Fruit fly (Drosophila melanogaster): Measurements from ENCODE around the gene ntc.

The ntc gene

dm6 chr3L:3765782-3766520 is 40.3 kb downstream of the ntc start (continued):
- 0 out of 2 replicates have a peak, but pooled peaks have one; percentile 22 for TF ChIP-seq chm (GFP tag; IDR thresholded peaks at IDR 0.05)
- peak; percentile 83 for TF ChIP-seq CG10366 (GFP tag; IDR thresholded peaks at IDR 0.05)
- TF ChIP-seq CG2116 (GFP tag; optimal IDR thresholded peaks at IDR 0.05), result peak; percentile 9
- TF ChIP-seq CrebB (tag; optimal IDR thresholded peaks at IDR 0.05), result peak; percentile 8
- TF ChIP-seq CoRest (tag; optimal IDR thresholded peaks at IDR 0.05), result peak; percentile 86
- no peak for TF ChIP-seq CG14965 (GFP tag; optimal IDR thresholded peaks at IDR 0.05; ENCODE audit: borderline replicate concordance)
- peak; percentile 62 for TF ChIP-seq CG12155 (GFP tag; optimal IDR thresholded peaks at IDR 0.05)
- TF ChIP-seq cas (GFP tag; IDR thresholded peaks at IDR 0.05), result no peak
- peak; percentile 4 for TF ChIP-seq jing (GFP tag; optimal IDR thresholded peaks at IDR 0.05)
- no peak; the same call in 2 of the 3 replicates for TF ChIP-seq sr (GFP tag; IDR thresholded peaks at IDR 0.05)
- TF ChIP-seq Sry-δ (GFP tag; optimal IDR thresholded peaks at IDR 0.05), result peak; percentile 4
- peak; percentile 22; the same call in 1 of the 3 replicates for TF ChIP-seq CG11093 (GFP tag; IDR thresholded peaks at IDR 0.05)
- peak; percentile 70 for TF ChIP-seq CG6689 (GFP tag; IDR thresholded peaks at IDR 0.05)
- peak; percentile 25 for TF ChIP-seq Jarid2 (GFP tag; optimal IDR thresholded peaks at IDR 0.05)
- no peak for TF ChIP-seq Atf3 (GFP tag; optimal IDR thresholded peaks at IDR 0.05)
- no peak for TF ChIP-seq trem (tag; optimal IDR thresholded peaks at IDR 0.05)
- TF ChIP-seq Spps (tag; optimal IDR thresholded peaks at IDR 0.05), result no peak
- peak; percentile 39 for TF ChIP-seq CG33213 (GFP tag; optimal IDR thresholded peaks at IDR 0.05)
- peak; percentile 57 for TF ChIP-seq CG8281 (tag; optimal IDR thresholded peaks at IDR 0.05)
- peak; percentile 85 for TF ChIP-seq Med (GFP tag)
- no peak for TF ChIP-seq CG18476 (GFP tag; optimal IDR thresholded peaks at IDR 0.05)
- TF ChIP-seq CG10321 (GFP tag; IDR thresholded peaks at IDR 0.05), result peak; percentile 88
- TF ChIP-seq schlank (tag; optimal IDR thresholded peaks at IDR 0.05), result no peak
- TF ChIP-seq HLH3B (GFP tag; IDR thresholded peaks at IDR 0.05), result peak; percentile 77
- peak; percentile 65 for TF ChIP-seq esg (GFP tag; conservative IDR thresholded peaks at IDR 0.05)
- TF ChIP-seq Usf (GFP tag; optimal IDR thresholded peaks at IDR 0.05), result no peak
- TF ChIP-seq oc (tag; optimal IDR thresholded peaks at IDR 0.05), result peak; percentile 64
- no peak for TF ChIP-seq CG17186 (GFP tag; optimal IDR thresholded peaks at IDR 0.05)
- peak; percentile 3 to 74 for TF ChIP-seq dpn (GFP tag; optimal IDR thresholded peaks at IDR 0.05)
- peak; percentile 79 for TF ChIP-seq CG18262 (tag; optimal IDR thresholded peaks at IDR 0.05)
- TF ChIP-seq Six4 (GFP tag; optimal IDR thresholded peaks at IDR 0.05), result peak; percentile 40
- no peak for TF ChIP-seq mld (GFP tag; IDR thresholded peaks at IDR 0.05; ENCODE audit: partially characterized antibody)
- peak; percentile 23 for TF ChIP-seq CG6683 (GFP tag; optimal IDR thresholded peaks at IDR 0.05)
- TF ChIP-seq ERR (GFP tag; optimal IDR thresholded peaks at IDR 0.05), result no peak
- TF ChIP-seq Pdp1 (GFP tag; optimal IDR thresholded peaks at IDR 0.05), result peak; percentile 22 to 29
- peak; percentile 28 for TF ChIP-seq onecut (GFP tag; IDR thresholded peaks at IDR 0.05)
- peak; percentile 46 for TF ChIP-seq danr (GFP tag; IDR thresholded peaks at IDR 0.05)
- peak; percentile 72 for TF ChIP-seq Xbp1 (GFP tag; optimal IDR thresholded peaks at IDR 0.05)
- peak; percentile 69 for TF ChIP-seq E2f1 (GFP tag; IDR thresholded peaks at IDR 0.05)
- peak; percentile 60 for TF ChIP-seq wdn (GFP tag; IDR thresholded peaks at IDR 0.05)
- TF ChIP-seq lab (GFP tag; optimal IDR thresholded peaks at IDR 0.05), result peak; percentile 75
- TF ChIP-seq cad (GFP tag; optimal IDR thresholded peaks at IDR 0.05), result no peak
- TF ChIP-seq CG1647 (GFP tag; optimal IDR thresholded peaks at IDR 0.05), result no peak
- TF ChIP-seq Dad (GFP tag; optimal IDR thresholded peaks at IDR 0.05), result no peak
- TF ChIP-seq cwo (GFP tag; optimal IDR thresholded peaks at IDR 0.05), result peak; percentile 95
- peak; percentile 64 for TF ChIP-seq D19B (GFP tag; optimal IDR thresholded peaks at IDR 0.05)
- peak; percentile 36; the same call in 1 of the 2 replicates for TF ChIP-seq CG13287 (GFP tag; IDR thresholded peaks at IDR 0.05; ENCODE audit: partially characterized antibody)
- no peak for TF ChIP-seq CG10274 (GFP tag; optimal IDR thresholded peaks at IDR 0.05)
- TF ChIP-seq wek (GFP tag; optimal IDR thresholded peaks at IDR 0.05), result no peak
